Fruit fly (Drosophila melanogaster): ENCODE data around the gene disco.

Gene disco

dm6 chrX:16175079-16175478, 41.5 kb downstream of the disco start:
- TF ChIP-seq CG32264 (GFP tag; optimal IDR thresholded peaks at IDR 0.05): no peak
- no peak for TF ChIP-seq fru (GFP tag; optimal IDR thresholded peaks at IDR 0.05)
- no peak for TF ChIP-seq CG9705 (GFP tag; optimal IDR thresholded peaks at IDR 0.05)
- TF ChIP-seq sv (GFP tag; optimal IDR thresholded peaks at IDR 0.05): no peak
- TF ChIP-seq Dif (GFP tag; optimal IDR thresholded peaks at IDR 0.05; ENCODE audit: partially characterized antibody): no peak
- no peak for TF ChIP-seq Hnf4 (GFP tag; optimal IDR thresholded peaks at IDR 0.05)
- no peak for TF ChIP-seq Dfd (GFP tag; optimal IDR thresholded peaks at IDR 0.05)
- TF ChIP-seq rgr (GFP tag; optimal IDR thresholded peaks at IDR 0.05): no peak
- TF ChIP-seq Sp1 (GFP tag; optimal IDR thresholded peaks at IDR 0.05): no peak
- TF ChIP-seq woc (GFP tag; optimal IDR thresholded peaks at IDR 0.05): no peak
- TF ChIP-seq Hr78 (GFP tag; optimal IDR thresholded peaks at IDR 0.05): no peak
- TF ChIP-seq jim (GFP tag; optimal IDR thresholded peaks at IDR 0.05): no peak
- TF ChIP-seq pan (optimal IDR thresholded peaks at IDR 0.05): no peak
- no peak for TF ChIP-seq dsf (GFP tag; optimal IDR thresholded peaks at IDR 0.05; ENCODE audit: borderline replicate concordance)
- TF ChIP-seq psq (GFP tag; optimal IDR thresholded peaks at IDR 0.05): no peak
- TF ChIP-seq Jra (GFP tag; optimal IDR thresholded peaks at IDR 0.05): no peak
- no peak for TF ChIP-seq dmrt93B (GFP tag; optimal IDR thresholded peaks at IDR 0.05)
- no peak for TF ChIP-seq brk (GFP tag; optimal IDR thresholded peaks at IDR 0.05)
- TF ChIP-seq usp (GFP tag; optimal IDR thresholded peaks at IDR 0.05): no peak
- no peak for TF ChIP-seq br (GFP tag; optimal IDR thresholded peaks at IDR 0.05)

- TF ChIP-seq OdsH (GFP tag; optimal IDR thresholded peaks at IDR 0.05) (no peak), brk (GFP tag; optimal IDR thresholded peaks at IDR 0.05) (no peak), CG32264 (GFP tag; optimal IDR thresholded peaks at IDR 0.05) (no peak), sage (GFP tag; optimal IDR thresholded peaks at IDR 0.05) (no peak), sv (GFP tag; optimal IDR thresholded peaks at IDR 0.05) (no peak), dmrt93B (GFP tag; optimal IDR thresholded peaks at IDR 0.05) (no peak), Hr78 (GFP tag; optimal IDR thresholded peaks at IDR 0.05) (no peak), Rel (GFP tag; optimal IDR thresholded peaks at IDR 0.05) (no peak), Rel (tag; optimal IDR thresholded peaks at IDR 0.05) (no peak), psq (GFP tag; optimal IDR thresholded peaks at IDR 0.05) (no peak), tai (GFP tag; optimal IDR thresholded peaks at IDR 0.05) (no peak), HLH106 (tag; optimal IDR thresholded peaks at IDR 0.05) (no peak), Sp1 (GFP tag; optimal IDR thresholded peaks at IDR 0.05) (no peak), Hnf4 (GFP tag; optimal IDR thresholded peaks at IDR 0.05) (no peak)
Measured at dm6 chrX:16171427-16171826, 45.1 kb downstream of the disco start.

Measured in whole organism, wandering third instar larva.